Worm (Caenorhabditis elegans) whole organism, L2 larva: ENCODE measurements around the gene cbp-2.

ENCODE experiments used
- egl-27 ChIP-seq: sonication (generic microtip); optimal IDR thresholded peaks from 3 replicates; lab custom pipeline; 2017; ENCODE audit warnings: missing biosample characterization, missing genetic modification reagents, missing genetic modification characterization
- elt-3 ChIP-seq: sonication (generic microtip); optimal IDR thresholded peaks from 2 replicates; lab custom pipeline; 2017; ENCODE audit warnings: missing biosample characterization, missing genetic modification characterization
- nhr-25 ChIP-seq: fragments of 150-350 bp; sonication (generic microtip); optimal IDR thresholded peaks from 3 replicates; lab custom pipeline; 2014; ENCODE audit warnings: missing biosample characterization, missing genetic modification characterization
- unc-39 ChIP-seq: fragments of 150-350 bp; optimal IDR thresholded peaks from 2 replicates; lab custom pipeline; 2014; ENCODE audit warnings: missing biosample characterization, missing genetic modification characterization
- ztf-4 ChIP-seq: fragments of 150-350 bp; optimal IDR thresholded peaks from 2 replicates; lab custom pipeline; 2014; ENCODE audit warnings: missing biosample characterization, missing genetic modification characterization

DNA sequence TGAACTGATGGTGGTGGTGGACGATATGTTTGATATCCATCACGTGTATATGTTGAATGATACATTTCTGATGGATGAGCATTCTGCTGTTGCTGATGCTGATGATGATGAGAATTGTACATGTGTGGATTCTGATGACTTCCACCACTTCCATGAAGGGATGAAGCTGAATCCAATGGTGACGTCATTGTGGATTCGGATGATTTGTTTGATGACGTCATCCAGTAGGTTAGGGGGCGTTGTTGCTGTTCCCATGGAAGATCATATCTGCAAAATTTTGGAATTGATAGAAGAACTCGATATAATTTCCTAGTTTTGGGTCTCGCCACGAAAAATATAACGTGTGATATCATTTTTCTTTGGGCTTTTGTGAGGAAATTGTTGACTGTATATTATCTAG is 40.5 kb downstream of the cbp-2 start:
- TF ChIP-seq unc-39 (tag; lab: Kevin White, UChicago) (no peak), ztf-4 (tag; lab: Kevin White, UChicago) (no peak), egl-27 (tag; lab: Kevin White, UChicago) (no peak), nhr-25 (no peak), elt-3 (no peak)
